Worm (Caenorhabditis elegans) whole organism, L4 larva: ENCODE data around the gene H04D03.2.

Experiments
- D1046.2 ChIP-seq: fragments of 200-800 bp; sonication (Bioruptor generic); IDR thresholded peaks from 2 replicates; pipeline ENCODE4 v1.3.6; 2022; ENCODE audit warnings: missing genetic modification characterization, missing compliant biosample characterization
- F26F4.8 ChIP-seq: fragments of 200-800 bp; sonication (Bioruptor generic); conservative IDR thresholded peaks from 2 replicates; pipeline ENCODE4 v1.3.6; 2022; ENCODE audit warnings: missing genetic modification characterization, missing compliant biosample characterization
- F37D6.2 ChIP-seq: sonication (generic microtip); optimal IDR thresholded peaks from 2 replicates; lab custom pipeline; 2016; ENCODE audit warnings: mild to moderate bottlenecking, missing genetic modification characterization, missing compliant biosample characterization
- T20F7.1 ChIP-seq: fragments of 200-800 bp; sonication (Bioruptor generic); optimal IDR thresholded peaks from 2 replicates; lab custom pipeline; 2018; ENCODE audit warnings: mild to moderate bottlenecking, missing genetic modification characterization, missing compliant biosample characterization
- T26A8.4 ChIP-seq: fragments of 200-800 bp; sonication (Bioruptor generic); IDR thresholded peaks from 2 replicates; pipeline ENCODE4 v1.3.6; 2022; ENCODE audit warnings: missing genetic modification characterization, missing compliant biosample characterization
- Y5F2A.4 ChIP-seq: fragments of 200-800 bp; sonication (Bioruptor generic); optimal IDR thresholded peaks from 2 replicates; lab custom pipeline; 2018; ENCODE audit warnings: mild to moderate bottlenecking, missing genetic modification characterization, missing compliant biosample characterization
- ZK546.5 ChIP-seq, 2 experiments: sonication (generic microtip); optimal IDR thresholded peaks; 2 replicates each; lab custom pipeline; 2017; ENCODE audit warnings: missing biosample characterization in 2 of 2, missing genetic modification characterization in 2 of 2
- aly-2 ChIP-seq: sonication (generic microtip); optimal IDR thresholded peaks from 2 replicates; lab custom pipeline; 2018; ENCODE audit warnings: missing biosample characterization, missing genetic modification characterization
- arid-1 ChIP-seq: fragments of 200-800 bp; sonication (Bioruptor generic); conservative IDR thresholded peaks from 2 replicates; pipeline ENCODE4 v1.3.6; 2022; ENCODE audit warnings: missing genetic modification reagents, missing genetic modification characterization, missing compliant biosample characterization
- ceh-20 ChIP-seq: fragments of 200-800 bp; sonication (Bioruptor generic); IDR thresholded peaks from 2 replicates; pipeline ENCODE4 v1.3.6; 2022; ENCODE audit warnings: missing genetic modification reagents, missing genetic modification characterization, missing compliant biosample characterization
- ceh-44 ChIP-seq: fragments of 200-800 bp; sonication (Bioruptor generic); IDR thresholded peaks from 2 replicates; pipeline ENCODE4 v1.3.6; 2022; ENCODE audit warnings: missing genetic modification reagents, missing genetic modification characterization, missing compliant biosample characterization
- daf-16 ChIP-seq, 3 experiments: sonication (generic microtip); optimal IDR thresholded peaks; 2 replicates each; lab custom pipeline; 2016 to 2017; ENCODE audit warnings: missing genetic modification characterization in 3 of 3, missing genetic modification reagents in 3 of 3, mild to moderate bottlenecking in 2 of 3, missing compliant biosample characterization in 2 of 3, missing biosample characterization in 1 of 3, moderate library complexity in 1 of 3
- daf-19 ChIP-seq: fragments of 200-800 bp; sonication (Bioruptor generic); conservative IDR thresholded peaks from 2 replicates; pipeline ENCODE4 v1.3.6; 2022; ENCODE audit warnings: missing genetic modification characterization, missing compliant biosample characterization
- daf-8 ChIP-seq: fragments of 200-800 bp; sonication (Bioruptor generic); IDR thresholded peaks from 2 replicates; pipeline ENCODE4 v1.3.6; 2022; ENCODE audit warnings: missing genetic modification characterization, missing compliant biosample characterization
- dpl-1 ChIP-seq: fragments of 150-350 bp; optimal IDR thresholded peaks from 2 replicates; lab custom pipeline; 2014; ENCODE audit warnings: missing biosample characterization, missing genetic modification reagents, missing genetic modification characterization
- dve-1 ChIP-seq: sonication (generic microtip); optimal IDR thresholded peaks from 2 replicates; lab custom pipeline; 2017; ENCODE audit warnings: antibody characterized with exemption, mild to moderate bottlenecking, missing genetic modification characterization, missing compliant biosample characterization; ENCODE audit not compliant: insufficient read depth
- fkh-10 ChIP-seq: fragments of 150-350 bp; optimal IDR thresholded peaks from 2 replicates; lab custom pipeline; 2014; ENCODE audit warnings: missing biosample characterization, missing genetic modification reagents, missing genetic modification characterization
- fos-1 ChIP-seq: fragments of 150-350 bp; optimal IDR thresholded peaks from 2 replicates; lab custom pipeline; 2014; ENCODE audit warnings: missing biosample characterization, missing genetic modification characterization
- gei-8 ChIP-seq: fragments of 200-800 bp; sonication (Bioruptor generic); optimal IDR thresholded peaks from 2 replicates; lab custom pipeline; 2018; ENCODE audit warnings: mild to moderate bottlenecking, missing genetic modification characterization, missing compliant biosample characterization
- hif-1 ChIP-seq, 2 experiments: sonication (generic microtip); optimal IDR thresholded peaks; 2 replicates each; lab custom pipeline; 2016 to 2017; ENCODE audit warnings: missing compliant biosample characterization in 2 of 2, missing genetic modification characterization in 2 of 2, missing genetic modification reagents in 2 of 2, missing genotype in 2 of 2, mild to moderate bottlenecking in 1 of 2
- hlh-30 ChIP-seq: sonication (generic microtip); optimal IDR thresholded peaks from 2 replicates; lab custom pipeline; 2017; ENCODE audit warnings: antibody characterized with exemption, mild to moderate bottlenecking, missing genetic modification characterization, missing compliant biosample characterization; ENCODE audit not compliant: insufficient read depth
- hmg-1.1 ChIP-seq: fragments of 200-800 bp; sonication (Bioruptor generic); IDR thresholded peaks from 2 replicates; pipeline ENCODE4 v1.3.6; 2022; ENCODE audit warnings: missing genetic modification reagents, missing genetic modification characterization, missing compliant biosample characterization
- lim-7 ChIP-seq: fragments of 200-800 bp; sonication (Bioruptor generic); IDR thresholded peaks from 2 replicates; pipeline ENCODE4 v1.3.6; 2022; ENCODE audit warnings: missing genetic modification characterization, missing compliant biosample characterization
- lin-1 ChIP-seq: fragments of 200-800 bp; sonication (Bioruptor generic); IDR thresholded peaks from 2 replicates; pipeline ENCODE4 v1.3.6; 2022; ENCODE audit warnings: missing genetic modification reagents, missing genetic modification characterization, missing compliant biosample characterization
- lin-15B ChIP-seq: fragments of 150-350 bp; sonication (generic microtip); optimal IDR thresholded peaks from 3 replicates; lab custom pipeline; 2014; ENCODE audit warnings: missing biosample characterization, missing genetic modification characterization
- lin-29 ChIP-seq: fragments of 200-800 bp; sonication (Bioruptor generic); IDR thresholded peaks from 2 replicates; pipeline ENCODE4 v1.3.6; 2022; ENCODE audit warnings: missing genetic modification reagents, missing genetic modification characterization, missing compliant biosample characterization
- lin-38 ChIP-seq: fragments of 200-800 bp; sonication (Bioruptor generic); IDR thresholded peaks from 2 replicates; pipeline ENCODE4 v1.3.6; 2022; ENCODE audit warnings: missing genetic modification reagents, missing genetic modification characterization, missing compliant biosample characterization
- lin-39 ChIP-seq: fragments of 150-350 bp; optimal IDR thresholded peaks from 2 replicates; lab custom pipeline; 2014; ENCODE audit warnings: missing biosample characterization, missing genetic modification reagents, missing genetic modification characterization
- lir-3 ChIP-seq: sonication (generic microtip); optimal IDR thresholded peaks from 2 replicates; lab custom pipeline; 2016; ENCODE audit warnings: mild to moderate bottlenecking, missing genetic modification characterization, missing compliant biosample characterization
- lsy-2 ChIP-seq, 2 experiments: fragments of 150-350 bp in 1 of 2; sonication (generic microtip) in 1 of 2; optimal IDR thresholded peaks; 2 replicates each; lab custom pipeline; 2014 to 2017; ENCODE audit warnings: missing biosample characterization in 2 of 2, missing genetic modification characterization in 2 of 2
- madf-5 ChIP-seq, 2 experiments: fragments of 200-800 bp; sonication (Bioruptor generic); IDR thresholded peaks; 2 replicates each; pipeline ENCODE4 v1.3.6; 2022; ENCODE audit warnings: missing compliant biosample characterization in 2 of 2, missing genetic modification characterization in 2 of 2
- madf-9 ChIP-seq: fragments of 200-800 bp; sonication (Bioruptor generic); conservative IDR thresholded peaks from 2 replicates; pipeline ENCODE4 v1.3.6; 2022; ENCODE audit warnings: missing genetic modification reagents, missing genetic modification characterization, missing compliant biosample characterization
- mdl-1 ChIP-seq, 2 experiments: fragments of 150-350 bp in 1 of 2; sonication (generic microtip) in 1 of 2; optimal IDR thresholded peaks; 2 replicates each; lab custom pipeline; 2014 to 2017; ENCODE audit warnings: missing biosample characterization in 2 of 2, missing genetic modification characterization in 2 of 2
- mep-1 ChIP-seq: fragments of 150-350 bp; sonication (generic microtip); optimal IDR thresholded peaks from 3 replicates; lab custom pipeline; 2014; ENCODE audit warnings: missing biosample characterization, missing genetic modification characterization
- mxl-2 ChIP-seq: fragments of 200-800 bp; sonication (Bioruptor generic); conservative IDR thresholded peaks from 2 replicates; pipeline ENCODE4 v1.3.6; 2022; ENCODE audit warnings: missing genetic modification reagents, missing genetic modification characterization, missing compliant biosample characterization
- mxl-3 ChIP-seq: fragments of 200-800 bp; sonication (Bioruptor generic); optimal IDR thresholded peaks from 2 replicates; lab custom pipeline; 2018; ENCODE audit warnings: mild to moderate bottlenecking, missing genetic modification characterization, missing compliant biosample characterization
- nhr-10 ChIP-seq: fragments of 150-350 bp; optimal IDR thresholded peaks from 2 replicates; lab custom pipeline; 2014; ENCODE audit warnings: missing biosample characterization, missing genetic modification characterization
- nhr-237 ChIP-seq: sonication (generic microtip); optimal IDR thresholded peaks from 2 replicates; lab custom pipeline; 2017; ENCODE audit warnings: missing biosample characterization, missing genetic modification characterization
- nhr-25 ChIP-seq: sonication (generic microtip); optimal IDR thresholded peaks from 2 replicates; lab custom pipeline; 2017; ENCODE audit warnings: missing genetic modification characterization, mild to moderate bottlenecking, missing compliant biosample characterization, antibody characterized with exemption, moderate library complexity, borderline replicate concordance; ENCODE audit not compliant: insufficient read depth
- nhr-28 ChIP-seq: fragments of 150-350 bp; optimal IDR thresholded peaks from 2 replicates; lab custom pipeline; 2014; ENCODE audit warnings: missing biosample characterization, missing genetic modification characterization
- nhr-48 ChIP-seq: sonication (generic microtip); optimal IDR thresholded peaks from 2 replicates; lab custom pipeline; 2016; ENCODE audit warnings: mild to moderate bottlenecking, missing genetic modification characterization, missing compliant biosample characterization
- nhr-76 ChIP-seq: fragments of 150-350 bp; optimal IDR thresholded peaks from 2 replicates; lab custom pipeline; 2014; ENCODE audit warnings: missing biosample characterization, missing genetic modification characterization
- pqm-1 ChIP-seq: sonication (generic microtip); optimal IDR thresholded peaks from 2 replicates; lab custom pipeline; 2017; ENCODE audit warnings: missing biosample characterization, missing genetic modification characterization
- snpc-1.2 ChIP-seq: fragments of 200-800 bp; sonication (Bioruptor generic); IDR thresholded peaks from 2 replicates; pipeline ENCODE4 v1.3.6; 2022; ENCODE audit warnings: missing genetic modification reagents, missing genetic modification characterization, missing compliant biosample characterization
- snpc-4 ChIP-seq: fragments of 150-350 bp; optimal IDR thresholded peaks from 2 replicates; lab custom pipeline; 2014; ENCODE audit warnings: missing biosample characterization, missing genetic modification characterization
- tra-1 ChIP-seq: fragments of 200-800 bp; sonication (Bioruptor generic); IDR thresholded peaks from 2 replicates; pipeline ENCODE4 v1.3.6; 2022; ENCODE audit warnings: missing genetic modification reagents, missing genetic modification characterization, missing compliant biosample characterization
- unc-130 ChIP-seq: sonication (generic microtip); optimal IDR thresholded peaks from 2 replicates; lab custom pipeline; 2016; ENCODE audit warnings: missing genetic modification reagents, missing genetic modification characterization, missing compliant biosample characterization
- vab-7 ChIP-seq: fragments of 200-800 bp; sonication (Bioruptor generic); IDR thresholded peaks from 2 replicates; pipeline ENCODE4 v1.3.6; 2022; ENCODE audit warnings: missing genetic modification reagents, missing genetic modification characterization, missing compliant biosample characterization
- zip-2 ChIP-seq: fragments of 150-350 bp; optimal IDR thresholded peaks from 2 replicates; lab custom pipeline; 2014; ENCODE audit warnings: missing biosample characterization, missing genetic modification characterization
- ztf-7 ChIP-seq: fragments of 150-350 bp; optimal IDR thresholded peaks from 2 replicates; lab custom pipeline; 2014; ENCODE audit warnings: missing biosample characterization, missing genetic modification characterization

Gene H04D03.2

ce11 chrIII:10407198-10407663 is 35.0 kb downstream of the H04D03.2 start, which contains the start of gene hat-1 (continued):
- TF ChIP-seq fkh-10 (GFP tag; lab: Kevin White, UChicago) (peak; percentile 89), ceh-44 (GFP tag; lab: Robert Waterston, UW) (peak; percentile 78), fos-1 (tag; lab: Kevin White, UChicago) (no peak), mxl-3 (GFP tag; lab: Kevin White, UChicago) (peak; percentile 87), T26A8.4 (GFP tag; lab: Robert Waterston, UW) (peak; percentile 97), madf-5 (GFP tag; IDR thresholded peaks at IDR 0.05; lab: Robert Waterston, UW) (no peak), lir-3 (tag; lab: Kevin White, UChicago) (no peak), lin-1 (GFP tag; lab: Robert Waterston, UW) (peak; percentile 76; the same call in 1 of the 2 replicates), nhr-237 (tag; lab: Kevin White, UChicago) (no peak), hmg-1.1 (GFP tag; lab: Robert Waterston, UW) (peak; percentile 94), lin-38 (GFP tag; lab: Robert Waterston, UW) (peak; percentile 94), hif-1 (tag; optimal IDR thresholded peaks at IDR 0.05; lab: Kevin White, UChicago) (peak; percentile 69 to 91), Y5F2A.4 (GFP tag; lab: Kevin White, UChicago) (peak; percentile 45), F37D6.2 (tag; lab: Kevin White, UChicago) (peak; percentile 92), nhr-10 (tag; lab: Kevin White, UChicago) (no peak), nhr-48 (peak; percentile 86), daf-16 (GFP tag; optimal IDR thresholded peaks at IDR 0.05; lab: Kevin White, UChicago) (peak in 1 of 2 experiments; percentile 92), daf-16 (tag; optimal IDR thresholded peaks at IDR 0.05; lab: Kevin White, UChicago) (peak; percentile 66), gei-8 (no peak), nhr-28 (tag; lab: Kevin White, UChicago) (peak; percentile 53), lim-7 (GFP tag; lab: Robert Waterston, UW) (no peak), nhr-25 (peak; percentile 89), zip-2 (peak; percentile 64), T20F7.1 (GFP tag; lab: Kevin White, UChicago) (no peak), F26F4.8 (GFP tag; lab: Robert Waterston, UW) (no peak), unc-130 (GFP tag; lab: Kevin White, UChicago) (peak; percentile 82), daf-8 (GFP tag; lab: Robert Waterston, UW) (no peak), mdl-1 (tag; optimal IDR thresholded peaks at IDR 0.05; lab: Kevin White, UChicago) (peak in 1 of 2 experiments; percentile 83), ZK546.5 (tag; optimal IDR thresholded peaks at IDR 0.05; lab: Kevin White, UChicago) (peak in 1 of 2 experiments; percentile 40), pqm-1 (no peak), madf-9 (GFP tag; lab: Robert Waterston, UW) (peak; percentile 77; the same call in 1 of the 2 replicates), ceh-20 (GFP tag; lab: Robert Waterston, UW) (peak; percentile 96), daf-19 (GFP tag; lab: Robert Waterston, UW) (0 out of 2 replicates have a peak, but pooled peaks have one; percentile 54), mxl-2 (GFP tag; lab: Robert Waterston, UW) (no peak), ztf-7 (tag; lab: Kevin White, UChicago) (peak; percentile 66), vab-7 (GFP tag; lab: Robert Waterston, UW) (peak; percentile 82), aly-2 (tag; lab: Kevin White, UChicago) (no peak), dve-1 (tag; lab: Kevin White, UChicago) (peak; percentile 98), hlh-30 (peak; percentile 90), dpl-1 (GFP tag; lab: Kevin White, UChicago) (peak; percentile 95), D1046.2 (GFP tag; lab: Robert Waterston, UW) (peak; percentile 91), mep-1 (tag; lab: Kevin White, UChicago) (peak; percentile 95), arid-1 (GFP tag; lab: Robert Waterston, UW) (peak; percentile 94), lin-29 (GFP tag; lab: Robert Waterston, UW) (peak; percentile 88), lin-39 (tag; lab: Kevin White, UChicago) (no peak), snpc-1.2 (GFP tag; lab: Robert Waterston, UW) (0 out of 2 replicates have a peak, but pooled peaks have one; percentile 26), nhr-76 (no peak), lsy-2 (tag; optimal IDR thresholded peaks at IDR 0.05; lab: Kevin White, UChicago) (peak; percentile 66 to 95), tra-1 (GFP tag; lab: Robert Waterston, UW) (peak; percentile 88), lin-15B (tag; lab: Kevin White, UChicago) (peak; percentile 75), snpc-4 (tag; lab: Kevin White, UChicago) (peak; percentile 18)
